Worm (Caenorhabditis elegans) whole organism, L2 larva: ENCODE results near the gene nhr-150.

Experiments
- R02D3.7 ChIP-seq: fragments of 150-350 bp; optimal IDR thresholded peaks from 2 replicates; lab custom pipeline; 2014; ENCODE audit warnings: missing biosample characterization, missing genetic modification characterization
- egl-27 ChIP-seq: sonication (generic microtip); optimal IDR thresholded peaks from 3 replicates; lab custom pipeline; 2017; ENCODE audit warnings: missing biosample characterization, missing genetic modification reagents, missing genetic modification characterization
- nhr-237 ChIP-seq: fragments of 150-350 bp; optimal IDR thresholded peaks from 2 replicates; lab custom pipeline; 2014; ENCODE audit warnings: missing biosample characterization, missing genetic modification characterization
- skn-1 ChIP-seq: sonication (generic microtip); optimal IDR thresholded peaks from 2 replicates; lab custom pipeline; 2017; ENCODE audit warnings: missing biosample characterization, missing genetic modification characterization
- sma-3 ChIP-seq: sonication (generic microtip); optimal IDR thresholded peaks from 2 replicates; lab custom pipeline; 2016; ENCODE audit warnings: missing genetic modification reagents, missing genetic modification characterization, missing compliant biosample characterization
- unc-62 ChIP-seq: fragments of 150-350 bp; optimal IDR thresholded peaks from 2 replicates; lab custom pipeline; 2014; ENCODE audit warnings: missing biosample characterization, missing genetic modification reagents, missing genetic modification characterization

- TF ChIP-seq skn-1 (tag; lab: Kevin White, UChicago), result no peak
- TF ChIP-seq egl-27, result no peak
- no peak for TF ChIP-seq R02D3.7 (tag; lab: Kevin White, UChicago)
- no peak for TF ChIP-seq sma-3 (GFP tag; lab: Kevin White, UChicago)
- TF ChIP-seq nhr-237 (tag; lab: Kevin White, UChicago), result no peak
- TF ChIP-seq unc-62 (GFP tag; lab: Kevin White, UChicago), result no peak
Observed at ce11 chrV:15493680-15494079, 12.4 kb upstream of the nhr-150 start, which contains the start of gene srh-218.
